Worm (Caenorhabditis elegans): ENCODE results near the gene B0365.9.

ce11 chrV:13105840-13106429, 27.4 kb downstream of the B0365.9 start:
- no peak for TF ChIP-seq hlh-6 (tag; optimal IDR thresholded peaks at IDR 0.05)
- TF ChIP-seq nfya-1 (tag; optimal IDR thresholded peaks at IDR 0.05) = no peak
- no peak for TF ChIP-seq nhr-11 (tag; optimal IDR thresholded peaks at IDR 0.05)
- TF ChIP-seq sox-2 (GFP tag; IDR thresholded peaks at IDR 0.05) = no peak
